Fruit fly (Drosophila melanogaster) whole organism, embryonic: ENCODE data around the gene eIF4A.
A peak's percentile ranks its signal among the peaks of the same experiment; 100 is the strongest.

Experiments used
- Ada2b ChIP-seq: fragments of 200-800 bp; sonication (Bioruptor generic); IDR thresholded peaks from 2 replicates; pipeline ENCODE4 v1.3.6; 2022; ENCODE audit warnings: missing biosample characterization, missing genetic modification characterization
- CG10431 ChIP-seq: fragments of 200-800 bp; sonication (Bioruptor generic); optimal IDR thresholded peaks from 3 replicates; lab custom pipeline; 2018; ENCODE audit warnings: missing biosample characterization, mild to moderate bottlenecking, missing genetic modification characterization
- CG10979 ChIP-seq: fragments of 200-800 bp; sonication (Bioruptor generic); optimal IDR thresholded peaks from 2 replicates; lab custom pipeline; 2018; ENCODE audit warnings: missing biosample characterization, mild to moderate bottlenecking, missing genetic modification characterization, moderate library complexity
- CG11247 ChIP-seq: fragments of 200-800 bp; sonication (Bioruptor generic); IDR thresholded peaks from 2 replicates; pipeline ENCODE4 v1.3.6; 2022; ENCODE audit warnings: missing biosample characterization, missing genetic modification characterization
- CG11695 ChIP-seq: fragments of 200-800 bp; sonication (Bioruptor generic); IDR thresholded peaks from 3 replicates; pipeline ENCODE4 v1.3.6; 2022; ENCODE audit warnings: missing biosample characterization, missing genetic modification characterization
- CG12071 ChIP-seq: fragments of 200-800 bp; sonication (Bioruptor generic); optimal IDR thresholded peaks from 3 replicates; lab custom pipeline; 2018; ENCODE audit warnings: missing biosample characterization, mild to moderate bottlenecking, missing genetic modification characterization
- CG12769 ChIP-seq: fragments of 200-800 bp; sonication (Bioruptor generic); optimal IDR thresholded peaks from 2 replicates; lab custom pipeline; 2019; ENCODE audit warnings: missing biosample characterization, mild to moderate bottlenecking, missing genetic modification characterization, moderate library complexity
- CG13775 ChIP-seq: fragments of 200-800 bp; sonication (Bioruptor generic); optimal IDR thresholded peaks from 3 replicates; lab custom pipeline; 2017; ENCODE audit warnings: missing biosample characterization, mild to moderate bottlenecking, missing genetic modification characterization
- CG14050 ChIP-seq: fragments of 200-800 bp; sonication (Bioruptor generic); IDR thresholded peaks from 3 replicates; pipeline ENCODE4 v1.3.6; 2022; ENCODE audit warnings: missing biosample characterization, missing genetic modification characterization
- CG15479 ChIP-seq: fragments of 200-800 bp; sonication (Bioruptor generic); optimal IDR thresholded peaks from 3 replicates; lab custom pipeline; 2019; ENCODE audit warnings: missing biosample characterization, mild to moderate bottlenecking, missing genetic modification characterization, moderate library complexity
- CG17829 ChIP-seq: fragments of 200-800 bp; optimal IDR thresholded peaks from 2 replicates; lab custom pipeline; 2019; ENCODE audit warnings: missing biosample characterization, mild to moderate bottlenecking, missing genetic modification characterization, moderate library complexity
- CG2678 ChIP-seq: fragments of 200-800 bp; sonication (Bioruptor generic); optimal IDR thresholded peaks from 3 replicates; lab custom pipeline; 2019; ENCODE audit warnings: missing biosample characterization, mild to moderate bottlenecking, missing genetic modification characterization, moderate library complexity
- CG31365 ChIP-seq: fragments of 200-800 bp; sonication (Bioruptor generic); optimal IDR thresholded peaks from 2 replicates; lab custom pipeline; 2018; ENCODE audit warnings: missing biosample characterization, mild to moderate bottlenecking, missing genetic modification characterization
- CG3163 ChIP-seq: fragments of 200-800 bp; sonication (Bioruptor generic); optimal IDR thresholded peaks from 3 replicates; lab custom pipeline; 2016; ENCODE audit warnings: missing biosample characterization, missing genetic modification characterization
- CG32532 ChIP-seq: fragments of 200-800 bp; sonication (Bioruptor generic); IDR thresholded peaks from 2 replicates; pipeline ENCODE4 v1.3.6; 2022; ENCODE audit warnings: missing biosample characterization, missing genetic modification characterization
- CG5180 ChIP-seq: fragments of 200-800 bp; sonication (Bioruptor generic); optimal IDR thresholded peaks from 3 replicates; lab custom pipeline; 2017; ENCODE audit warnings: missing biosample characterization, missing genetic modification characterization, mild to moderate bottlenecking, moderate library complexity, missing genetic modification reagents
- CG6254 ChIP-seq: fragments of 200-800 bp; sonication (Bioruptor generic); optimal IDR thresholded peaks from 3 replicates; lab custom pipeline; 2017; ENCODE audit warnings: mild to moderate bottlenecking, missing biosample characterization, missing genetic modification reagents, missing genetic modification characterization
- CG6765 ChIP-seq: fragments of 200-800 bp; sonication (Bioruptor generic); optimal IDR thresholded peaks from 3 replicates; lab custom pipeline; 2017; ENCODE audit warnings: missing biosample characterization, mild to moderate bottlenecking, missing genetic modification characterization
- CG6854 ChIP-seq: fragments of 200-800 bp; sonication (Bioruptor generic); optimal IDR thresholded peaks from 3 replicates; lab custom pipeline; 2017; ENCODE audit warnings: missing biosample characterization, mild to moderate bottlenecking, missing genetic modification characterization
- CG7372 ChIP-seq: fragments of 200-800 bp; sonication (Bioruptor generic); IDR thresholded peaks from 2 replicates; pipeline ENCODE4 v1.3.6; 2022; ENCODE audit warnings: missing biosample characterization, missing genetic modification characterization
- CG8359 ChIP-seq: fragments of 200-800 bp; sonication (Bioruptor generic); optimal IDR thresholded peaks from 2 replicates; lab custom pipeline; 2017; ENCODE audit warnings: missing biosample characterization, mild to moderate bottlenecking, missing genetic modification characterization, borderline replicate concordance
- CG8944 ChIP-seq: fragments of 200-800 bp; sonication (Bioruptor generic); optimal IDR thresholded peaks from 3 replicates; lab custom pipeline; 2016; ENCODE audit warnings: missing biosample characterization, missing genetic modification characterization
- Camta ChIP-seq: fragments of 200-800 bp; sonication (Bioruptor generic); optimal IDR thresholded peaks from 2 replicates; lab custom pipeline; 2016; ENCODE audit warnings: missing biosample characterization, missing genetic modification characterization
- E2f2 ChIP-seq: fragments of 200-800 bp; sonication (Bioruptor generic); IDR thresholded peaks from 2 replicates; pipeline ENCODE4 v1.3.6; 2022; ENCODE audit warnings: missing biosample characterization, missing genetic modification characterization
- Ets97D ChIP-seq: fragments of 200-800 bp; sonication (Bioruptor generic); optimal IDR thresholded peaks from 3 replicates; lab custom pipeline; 2016; ENCODE audit warnings: missing biosample characterization, missing genetic modification characterization
- HHEX ChIP-seq: fragments of 200-800 bp; sonication (Bioruptor generic); optimal IDR thresholded peaks from 3 replicates; lab custom pipeline; 2017; ENCODE audit warnings: missing biosample characterization, mild to moderate bottlenecking, missing genetic modification characterization, missing genetic modification reagents
- HLHmδ ChIP-seq: fragments of 200-800 bp; sonication (Bioruptor generic); optimal IDR thresholded peaks from 2 replicates; lab custom pipeline; 2018; ENCODE audit warnings: missing biosample characterization, mild to moderate bottlenecking, missing genetic modification characterization, moderate library complexity
- Hand ChIP-seq: fragments of 200-800 bp; sonication (Bioruptor generic); optimal IDR thresholded peaks from 2 replicates; lab custom pipeline; 2017; ENCODE audit warnings: mild to moderate bottlenecking, missing biosample characterization, missing genetic modification reagents, missing genetic modification characterization
- HmgZ ChIP-seq: fragments of 200-800 bp; sonication (Bioruptor generic); optimal IDR thresholded peaks from 2 replicates; lab custom pipeline; 2018; ENCODE audit warnings: missing biosample characterization, mild to moderate bottlenecking, missing genetic modification characterization
- Hr51 ChIP-seq, 2 experiments: fragments of 200-800 bp; sonication (Bioruptor generic); optimal IDR thresholded peaks; 2 replicates in 1 of 2; 3 replicates in 1 of 2; lab custom pipeline; 2016 to 2018; ENCODE audit warnings: missing biosample characterization in 2 of 2, missing genetic modification characterization in 2 of 2, mild to moderate bottlenecking in 1 of 2, moderate library complexity in 1 of 2
- Lim3 ChIP-seq: fragments of 200-800 bp; sonication (Bioruptor generic); IDR thresholded peaks from 2 replicates; pipeline ENCODE4 v1.3.6; 2022; ENCODE audit warnings: missing biosample characterization, missing genetic modification characterization
- Mad ChIP-seq: fragments of 200-800 bp; sonication (Bioruptor generic); optimal IDR thresholded peaks from 2 replicates; lab custom pipeline; 2016; ENCODE audit warnings: missing biosample characterization, missing genetic modification characterization
- Side ChIP-seq: fragments of 200-800 bp; sonication (Bioruptor generic); optimal IDR thresholded peaks from 2 replicates; lab custom pipeline; 2016; ENCODE audit warnings: missing biosample characterization, missing genetic modification characterization
- YL-1 ChIP-seq: fragments of 200-800 bp; sonication (Bioruptor generic); optimal IDR thresholded peaks from 3 replicates; lab custom pipeline; 2017; ENCODE audit warnings: missing biosample characterization, mild to moderate bottlenecking, missing genetic modification characterization
- bsh ChIP-seq, 2 experiments: fragments of 200-800 bp; sonication (Bioruptor generic); optimal IDR thresholded peaks; 2 replicates each; lab custom pipeline; 2017 to 2018; ENCODE audit warnings: mild to moderate bottlenecking in 2 of 2, missing biosample characterization in 2 of 2, missing genetic modification characterization in 2 of 2, moderate library complexity in 1 of 2
- caup ChIP-seq: fragments of 200-800 bp; sonication (Bioruptor generic); optimal IDR thresholded peaks from 3 replicates; lab custom pipeline; 2017; ENCODE audit warnings: missing biosample characterization, mild to moderate bottlenecking, missing genetic modification characterization, moderate library complexity; ENCODE audit not compliant: severe bottlenecking
- chm ChIP-seq: fragments of 200-800 bp; sonication (Bioruptor generic); IDR thresholded peaks from 2 replicates; pipeline ENCODE4 v1.3.6; 2022; ENCODE audit warnings: missing biosample characterization, missing genetic modification characterization
- croc ChIP-seq: fragments of 200-800 bp; sonication (Bioruptor generic); conservative IDR thresholded peaks from 3 replicates; pipeline ENCODE4 v1.3.6; 2022; ENCODE audit warnings: missing biosample characterization, missing genetic modification characterization
- dan ChIP-seq: fragments of 200-800 bp; sonication (Bioruptor generic); IDR thresholded peaks from 2 replicates; pipeline ENCODE4 v1.3.6; 2022; ENCODE audit warnings: missing biosample characterization, missing genetic modification characterization
- ewg ChIP-seq: fragments of 200-800 bp; sonication (Bioruptor generic); optimal IDR thresholded peaks from 3 replicates; lab custom pipeline; 2017; ENCODE audit warnings: mild to moderate bottlenecking, missing biosample characterization, missing genetic modification reagents, missing genetic modification characterization
- eyg ChIP-seq: fragments of 200-800 bp; sonication (Bioruptor generic); optimal IDR thresholded peaks from 3 replicates; lab custom pipeline; 2016; ENCODE audit warnings: missing biosample characterization, missing genetic modification characterization
- gem ChIP-seq: fragments of 200-800 bp; sonication (Bioruptor generic); optimal IDR thresholded peaks from 2 replicates; lab custom pipeline; 2019; ENCODE audit warnings: missing biosample characterization, mild to moderate bottlenecking, missing genetic modification characterization, moderate library complexity
- gt ChIP-seq: fragments of 200-800 bp; sonication (Bioruptor generic); IDR thresholded peaks from 2 replicates; pipeline ENCODE4 v1.3.6; 2022; ENCODE audit warnings: missing biosample characterization, missing genetic modification characterization
- ken ChIP-seq: fragments of 200-800 bp; sonication (Bioruptor generic); IDR thresholded peaks from 3 replicates; pipeline ENCODE4 v1.3.6; 2022; ENCODE audit warnings: missing biosample characterization, missing genetic modification characterization
- nau ChIP-seq: fragments of 200-800 bp; sonication (Bioruptor generic); optimal IDR thresholded peaks from 3 replicates; lab custom pipeline; 2017; ENCODE audit warnings: missing biosample characterization, mild to moderate bottlenecking, missing genetic modification characterization, missing genetic modification reagents
- nerfin-1 ChIP-seq: fragments of 200-800 bp; sonication (Bioruptor generic); optimal IDR thresholded peaks from 3 replicates; lab custom pipeline; 2019; ENCODE audit warnings: missing biosample characterization, mild to moderate bottlenecking, missing genetic modification characterization, moderate library complexity
- salm ChIP-seq: fragments of 200-800 bp; sonication (Bioruptor generic); optimal IDR thresholded peaks from 2 replicates; lab custom pipeline; 2018; ENCODE audit warnings: missing biosample characterization, mild to moderate bottlenecking, missing genetic modification characterization
- sens ChIP-seq: fragments of 200-800 bp; sonication (Bioruptor generic); peaks from one replicate; lab custom pipeline; 2016; ENCODE audit warnings: missing biosample characterization, missing genetic modification characterization
- tup ChIP-seq: fragments of 200-800 bp; sonication (Bioruptor generic); optimal IDR thresholded peaks from 2 replicates; lab custom pipeline; 2016; ENCODE audit warnings: missing biosample characterization, mild to moderate bottlenecking, missing genetic modification characterization, moderate library complexity

eIF4A gene

DNA sequence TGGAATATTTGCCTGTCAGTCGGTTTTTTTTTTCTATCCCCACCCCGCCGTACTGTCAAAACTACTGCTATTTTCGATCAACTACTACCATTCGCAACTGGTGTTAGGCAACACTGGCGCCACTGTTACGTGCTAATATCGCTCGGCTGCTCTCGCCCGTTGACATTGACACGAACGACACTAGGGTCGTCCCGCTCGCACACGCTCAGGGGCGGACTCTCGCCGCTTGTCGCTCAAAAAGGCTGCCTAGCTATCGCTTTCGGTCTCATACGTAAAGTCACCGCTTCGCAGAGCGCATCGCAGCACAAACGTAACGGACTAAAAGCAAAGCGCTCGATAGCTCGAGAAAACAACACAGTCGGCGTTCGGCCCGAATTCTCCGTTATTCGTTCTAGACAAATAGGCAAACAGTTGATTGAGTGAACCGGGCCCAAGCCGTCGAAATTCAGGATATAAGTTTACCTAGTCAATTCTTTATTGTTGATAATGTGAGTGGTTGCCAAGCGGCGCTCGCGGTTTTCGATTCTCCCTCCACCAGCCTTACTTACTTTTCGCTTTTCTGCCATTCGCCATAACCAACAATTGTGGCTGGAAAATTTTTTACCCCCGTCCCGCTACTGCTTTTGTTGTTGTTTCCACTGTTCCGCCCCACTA, 897 bp downstream of the eIF4A start (continued):
- TF ChIP-seq Hand (peak; percentile 16), CG11247 (GFP tag; lab: Robert Waterston, UW) (no peak), Lim3 (GFP tag; lab: Robert Waterston, UW) (no peak), Ets97D (GFP tag; lab: Kevin White, UChicago) (peak; percentile 3), CG12769 (tag; lab: Kevin White, UChicago) (peak; percentile 61), Side (GFP tag; lab: Kevin White, UChicago) (peak; percentile 33), HmgZ (tag; lab: Kevin White, UChicago) (peak; percentile 78), CG6854 (peak; percentile 2), CG14050 (no peak), nerfin-1 (tag; lab: Kevin White, UChicago) (peak; percentile 44), YL-1 (GFP tag; lab: Kevin White, UChicago) (peak; percentile 88), gem (tag; lab: Kevin White, UChicago) (no peak), HHEX (GFP tag; lab: Kevin White, UChicago) (no peak), CG2678 (tag; lab: Kevin White, UChicago) (peak; percentile 20), CG6254 (GFP tag; lab: Kevin White, UChicago) (no peak), chm (GFP tag; lab: Robert Waterston, UW) (no peak), nau (peak; percentile 32), ewg (GFP tag; lab: Kevin White, UChicago) (peak; percentile 40), CG17829 (tag; lab: Kevin White, UChicago) (peak; percentile 52), ken (no peak), CG12071 (GFP tag; lab: Kevin White, UChicago) (peak; percentile 45), CG11695 (GFP tag; lab: Robert Waterston, UW) (no peak), tup (GFP tag; lab: Kevin White, UChicago) (no peak), CG8359 (GFP tag; lab: Kevin White, UChicago) (no peak), gt (GFP tag; lab: Robert Waterston, UW) (no peak), E2f2 (GFP tag; lab: Robert Waterston, UW) (no peak), CG13775 (GFP tag; lab: Kevin White, UChicago) (no peak), CG6765 (GFP tag; lab: Kevin White, UChicago) (peak; percentile 15), HLHmδ (GFP tag; lab: Kevin White, UChicago) (peak; percentile 44), Hr51 (GFP tag; optimal IDR thresholded peaks at IDR 0.05; lab: Kevin White, UChicago) (peak in 1 of 2 experiments; percentile 23), bsh (GFP tag; optimal IDR thresholded peaks at IDR 0.05; lab: Kevin White, UChicago) (peak in 1 of 2 experiments; percentile 8), CG31365 (no peak), sens (peak; percentile 60), CG8944 (GFP tag; lab: Kevin White, UChicago) (no peak), CG7372 (no peak), caup (peak; percentile 59), CG15479 (GFP tag; lab: Kevin White, UChicago) (no peak), eyg (GFP tag; lab: Kevin White, UChicago) (peak; percentile 49), CG3163 (peak; percentile 43), CG32532 (no peak), Camta (GFP tag; lab: Kevin White, UChicago) (peak; percentile 28), CG5180 (GFP tag; lab: Kevin White, UChicago) (peak; percentile 93), Ada2b (GFP tag; lab: Robert Waterston, UW) (no peak), CG10431 (GFP tag; lab: Kevin White, UChicago) (peak; percentile 34), croc (no peak), Mad (no peak), CG10979 (peak; percentile 33), dan (GFP tag; lab: Robert Waterston, UW) (no peak), salm (tag; lab: Kevin White, UChicago) (no peak)
